Fruit fly (Drosophila melanogaster): ENCODE results near the gene Tollo.

Tollo gene

dm6 chr3L:15240729-15241128 is 5.3 kb downstream of the Tollo start:
- TF ChIP-seq Sp1 (GFP tag; optimal IDR thresholded peaks at IDR 0.05) = no peak

- no peak for TF ChIP-seq OdsH (GFP tag; optimal IDR thresholded peaks at IDR 0.05)
- TF ChIP-seq dl (GFP tag; optimal IDR thresholded peaks at IDR 0.05; ENCODE audit: insufficient read depth in 1 of 2, partially characterized antibody in 2 of 2) = no peak
- no peak for TF ChIP-seq foxo (GFP tag; optimal IDR thresholded peaks at IDR 0.05)
- TF ChIP-seq jim (GFP tag; optimal IDR thresholded peaks at IDR 0.05) = no peak
- TF ChIP-seq brk (GFP tag; optimal IDR thresholded peaks at IDR 0.05) = no peak
- no peak for TF ChIP-seq Dfd (GFP tag; optimal IDR thresholded peaks at IDR 0.05)
- TF ChIP-seq lola (GFP tag; optimal IDR thresholded peaks at IDR 0.05) = no peak
- no peak for TF ChIP-seq Myc (optimal IDR thresholded peaks at IDR 0.05)
- no peak for TF ChIP-seq psq (GFP tag; optimal IDR thresholded peaks at IDR 0.05)
- no peak for TF ChIP-seq CrebA (GFP tag; optimal IDR thresholded peaks at IDR 0.05; ENCODE audit: borderline replicate concordance)
Observed at dm6 chr3L:15243484-15243883, 8.1 kb downstream of the Tollo start.

- TF ChIP-seq Mio (GFP tag; optimal IDR thresholded peaks at IDR 0.05) (no peak), h (GFP tag; optimal IDR thresholded peaks at IDR 0.05) (no peak), Dif (GFP tag; optimal IDR thresholded peaks at IDR 0.05; ENCODE audit: partially characterized antibody) (no peak), dmrt93B (GFP tag; optimal IDR thresholded peaks at IDR 0.05) (no peak), Abd-B (GFP tag; optimal IDR thresholded peaks at IDR 0.05) (no peak), OdsH (GFP tag; optimal IDR thresholded peaks at IDR 0.05) (no peak), dsf (GFP tag; optimal IDR thresholded peaks at IDR 0.05; ENCODE audit: borderline replicate concordance) (no peak), Hr83 (GFP tag; optimal IDR thresholded peaks at IDR 0.05; ENCODE audit: poor library complexity, severe bottlenecking) (no peak), CG9705 (GFP tag; optimal IDR thresholded peaks at IDR 0.05) (no peak), Jra (GFP tag; optimal IDR thresholded peaks at IDR 0.05) (no peak), brk (GFP tag; optimal IDR thresholded peaks at IDR 0.05) (no peak), sage (GFP tag; optimal IDR thresholded peaks at IDR 0.05) (no peak), N (GFP tag; optimal IDR thresholded peaks at IDR 0.05) (no peak), sv (GFP tag; optimal IDR thresholded peaks at IDR 0.05) (no peak), jim (GFP tag; optimal IDR thresholded peaks at IDR 0.05) (no peak)
Observed at dm6 chr3L:15245698-15246097, 10.3 kb downstream of the Tollo start.

- TF ChIP-seq dmrt93B (GFP tag; optimal IDR thresholded peaks at IDR 0.05) (no peak), foxo (GFP tag; optimal IDR thresholded peaks at IDR 0.05) (no peak), HLH106 (tag; optimal IDR thresholded peaks at IDR 0.05) (no peak), Hnf4 (GFP tag; optimal IDR thresholded peaks at IDR 0.05) (no peak), brk (GFP tag; optimal IDR thresholded peaks at IDR 0.05) (no peak), pan (optimal IDR thresholded peaks at IDR 0.05) (no peak), woc (GFP tag; optimal IDR thresholded peaks at IDR 0.05) (peak; percentile 21), Abd-B (GFP tag; optimal IDR thresholded peaks at IDR 0.05) (no peak), Mio (GFP tag; optimal IDR thresholded peaks at IDR 0.05) (no peak), fru (GFP tag; optimal IDR thresholded peaks at IDR 0.05) (peak; percentile 1)
Observed at dm6 chr3L:15246353-15246752, 10.9 kb downstream of the Tollo start.

dm6 chr3L:15247450-15247849 is 12.0 kb downstream of the Tollo start:
- TF ChIP-seq Rel (GFP tag; optimal IDR thresholded peaks at IDR 0.05) = no peak
- peak; percentile 65 for TF ChIP-seq Rel (tag; optimal IDR thresholded peaks at IDR 0.05)
- TF ChIP-seq brk (GFP tag; optimal IDR thresholded peaks at IDR 0.05) = no peak
- no peak for TF ChIP-seq Jra (GFP tag; optimal IDR thresholded peaks at IDR 0.05)
- TF ChIP-seq woc (GFP tag; optimal IDR thresholded peaks at IDR 0.05) = no peak
- no peak for TF ChIP-seq sv (GFP tag; optimal IDR thresholded peaks at IDR 0.05)
- TF ChIP-seq lola (GFP tag; optimal IDR thresholded peaks at IDR 0.05) = no peak
- no peak for TF ChIP-seq HLH106 (tag; optimal IDR thresholded peaks at IDR 0.05)

dm6 chr3L:15248707-15249106 is 13.3 kb downstream of the Tollo start:
- TF ChIP-seq dsf (GFP tag; optimal IDR thresholded peaks at IDR 0.05; ENCODE audit: borderline replicate concordance) (no peak), Hnf4 (GFP tag; optimal IDR thresholded peaks at IDR 0.05) (no peak), sv (GFP tag; optimal IDR thresholded peaks at IDR 0.05) (no peak), Rel (GFP tag; optimal IDR thresholded peaks at IDR 0.05) (no peak), Rel (tag; optimal IDR thresholded peaks at IDR 0.05) (no peak)

Measured in whole organism, wandering third instar larva.